Fruit fly (Drosophila melanogaster) whole organism, embryonic: ENCODE results near the gene Spc25.
A peak's percentile ranks its signal among the peaks of the same experiment; 100 is the strongest.

Experiments
- CG10959 ChIP-seq: fragments of 200-800 bp; sonication (Bioruptor generic); IDR thresholded peaks from 2 replicates; pipeline ENCODE4 v1.3.6; 2022; ENCODE audit warnings: missing biosample characterization, missing genetic modification characterization
- CG12942 ChIP-seq: fragments of 200-800 bp; sonication (Bioruptor generic); optimal IDR thresholded peaks from 3 replicates; lab custom pipeline; 2016; ENCODE audit warnings: missing biosample characterization, missing genetic modification characterization
- CG15479 ChIP-seq: fragments of 200-800 bp; sonication (Bioruptor generic); optimal IDR thresholded peaks from 3 replicates; lab custom pipeline; 2019; ENCODE audit warnings: missing biosample characterization, mild to moderate bottlenecking, missing genetic modification characterization, moderate library complexity
- CG16779 ChIP-seq: fragments of 200-800 bp; sonication (Bioruptor generic); IDR thresholded peaks from 2 replicates; pipeline ENCODE4 v1.3.6; 2022; ENCODE audit warnings: missing biosample characterization, missing genetic modification characterization
- CG30403 ChIP-seq: fragments of 200-800 bp; sonication (Bioruptor generic); optimal IDR thresholded peaks from 3 replicates; lab custom pipeline; 2016; ENCODE audit warnings: missing biosample characterization, missing genetic modification characterization
- CG3065 ChIP-seq: fragments of 200-800 bp; sonication (Bioruptor generic); optimal IDR thresholded peaks from 2 replicates; lab custom pipeline; 2016; ENCODE audit warnings: missing biosample characterization, missing genetic modification characterization
- CG31224 ChIP-seq: fragments of 200-800 bp; sonication (Bioruptor generic); IDR thresholded peaks from 2 replicates; pipeline ENCODE4 v1.3.6; 2022; ENCODE audit warnings: missing biosample characterization, missing genetic modification characterization
- CG4854 ChIP-seq: fragments of 200-800 bp; sonication (Bioruptor generic); optimal IDR thresholded peaks from 2 replicates; lab custom pipeline; 2016; ENCODE audit warnings: missing biosample characterization, missing genetic modification characterization, inconsistent platforms
- CG6175 ChIP-seq: fragments of 200-800 bp; sonication (Bioruptor generic); IDR thresholded peaks from 3 replicates; pipeline ENCODE4 v1.3.6; 2022; ENCODE audit warnings: missing biosample characterization, missing genetic modification characterization
- CG6813 ChIP-seq: fragments of 200-800 bp; sonication (Bioruptor generic); optimal IDR thresholded peaks from 2 replicates; lab custom pipeline; 2017; ENCODE audit warnings: missing biosample characterization, missing genetic modification characterization, mild to moderate bottlenecking, moderate library complexity, missing genetic modification reagents
- CG7745 ChIP-seq: fragments of 200-800 bp; sonication (Bioruptor generic); optimal IDR thresholded peaks from 2 replicates; lab custom pipeline; 2018; ENCODE audit warnings: missing biosample characterization, mild to moderate bottlenecking, missing genetic modification characterization, moderate library complexity
- CG8281 ChIP-seq: fragments of 200-800 bp; sonication (Bioruptor generic); optimal IDR thresholded peaks from 2 replicates; lab custom pipeline; 2018; ENCODE audit warnings: missing biosample characterization, mild to moderate bottlenecking, missing genetic modification characterization, moderate library complexity
- D19A ChIP-seq: fragments of 200-800 bp; optimal IDR thresholded peaks from 3 replicates; lab custom pipeline; 2019; ENCODE audit warnings: missing biosample characterization, mild to moderate bottlenecking, missing genetic modification characterization, moderate library complexity
- Dll ChIP-seq: fragments of 200-800 bp; sonication (Bioruptor generic); IDR thresholded peaks from 4 replicates; pipeline ENCODE4 v1.3.6; 2022; ENCODE audit warnings: missing biosample characterization, missing genetic modification characterization; ENCODE audit not compliant: partially characterized antibody
- Dref ChIP-seq: fragments of 200-800 bp; sonication (Bioruptor generic); IDR thresholded peaks from 2 replicates; pipeline ENCODE4 v1.3.6; 2022; ENCODE audit warnings: missing biosample characterization, missing genetic modification characterization
- E2f1 ChIP-seq: fragments of 200-800 bp; sonication (Bioruptor generic); IDR thresholded peaks from 2 replicates; pipeline ENCODE4 v1.3.6; 2022; ENCODE audit warnings: missing biosample characterization, missing genetic modification characterization
- ERR ChIP-seq: fragments of 200-800 bp; sonication (Bioruptor generic); optimal IDR thresholded peaks from 2 replicates; lab custom pipeline; 2016; ENCODE audit warnings: missing biosample characterization, missing genetic modification characterization
- Gsc ChIP-seq: fragments of 200-800 bp; sonication (Bioruptor generic); IDR thresholded peaks from 2 replicates; pipeline ENCODE4 v1.3.6; 2022; ENCODE audit warnings: missing biosample characterization, missing genetic modification characterization
- HmgD ChIP-seq: fragments of 200-800 bp; sonication (Bioruptor generic); optimal IDR thresholded peaks from 3 replicates; lab custom pipeline; 2016; ENCODE audit warnings: missing biosample characterization, missing genetic modification characterization
- Hr3 ChIP-seq: fragments of 200-800 bp; sonication (Bioruptor generic); optimal IDR thresholded peaks from 3 replicates; lab custom pipeline; 2016; ENCODE audit warnings: missing biosample characterization, missing genetic modification characterization
- NK7.1 ChIP-seq: fragments of 200-800 bp; sonication (Bioruptor generic); optimal IDR thresholded peaks from 3 replicates; lab custom pipeline; 2016; ENCODE audit warnings: missing biosample characterization, missing genetic modification characterization
- NfI ChIP-seq: fragments of 200-800 bp; sonication (Bioruptor generic); optimal IDR thresholded peaks from 3 replicates; lab custom pipeline; 2018; ENCODE audit warnings: missing biosample characterization, mild to moderate bottlenecking, missing genetic modification characterization, moderate library complexity
- ase ChIP-seq: fragments of 200-800 bp; sonication (Bioruptor generic); IDR thresholded peaks from 3 replicates; pipeline ENCODE4 v1.3.6; 2022; ENCODE audit warnings: missing biosample characterization, missing genetic modification characterization
- bigmax ChIP-seq: fragments of 200-800 bp; sonication (Bioruptor generic); optimal IDR thresholded peaks from 2 replicates; lab custom pipeline; 2018; ENCODE audit warnings: missing biosample characterization, mild to moderate bottlenecking, missing genetic modification characterization
- chif ChIP-seq, 2 experiments: fragments of 200-800 bp; sonication (Bioruptor generic); optimal IDR thresholded peaks; 3 replicates each; lab custom pipeline; 2016; ENCODE audit warnings: missing biosample characterization in 2 of 2, missing genetic modification characterization in 2 of 2
- chinmo ChIP-seq: fragments of 200-800 bp; sonication (Bioruptor generic); IDR thresholded peaks from 4 replicates; pipeline ENCODE4 v1.3.6; 2022; ENCODE audit warnings: missing biosample characterization, missing genetic modification characterization; ENCODE audit not compliant: partially characterized antibody
- corto ChIP-seq: fragments of 200-800 bp; sonication (Bioruptor generic); optimal IDR thresholded peaks from 2 replicates; lab custom pipeline; 2016; ENCODE audit warnings: missing biosample characterization, mild to moderate bottlenecking, missing genetic modification characterization, moderate library complexity
- cwo ChIP-seq: fragments of 200-800 bp; sonication (Bioruptor generic); optimal IDR thresholded peaks from 3 replicates; lab custom pipeline; 2017; ENCODE audit warnings: missing biosample characterization, missing genetic modification characterization, mild to moderate bottlenecking, moderate library complexity, missing genetic modification reagents
- exex ChIP-seq: fragments of 200-800 bp; sonication (Bioruptor generic); optimal IDR thresholded peaks from 4 replicates; lab custom pipeline; 2018; ENCODE audit warnings: missing biosample characterization, mild to moderate bottlenecking, missing genetic modification characterization, moderate library complexity
- gce ChIP-seq: fragments of 200-800 bp; sonication (Bioruptor generic); IDR thresholded peaks from 3 replicates; pipeline ENCODE4 v1.3.6; 2022; ENCODE audit warnings: missing biosample characterization, missing genetic modification characterization
- h ChIP-seq: fragments of >200 bp; optimal IDR thresholded peaks from 2 replicates; lab custom pipeline; 2017
- inv ChIP-seq: fragments of 200-800 bp; sonication (Bioruptor generic); IDR thresholded peaks from 2 replicates; pipeline ENCODE4 v1.3.6; 2022; ENCODE audit warnings: missing biosample characterization, missing genetic modification characterization; ENCODE audit not compliant: partially characterized antibody
- pan ChIP-seq, 4 experiments: fragments of >200 bp in 3 of 4; fragments of 200-800 bp in 1 of 4; sonication (Bioruptor generic) in 1 of 4; optimal IDR thresholded peaks in 3 of 4; IDR thresholded peaks in 1 of 4; 2 replicates each; pipeline versions ENCODE4 v1.3.6 to Lab custom; 2017 to 2022; ENCODE audit warnings: missing biosample characterization in 2 of 4, missing genetic modification characterization in 2 of 4, mixed read lengths in 1 of 4
- pzg ChIP-seq: fragments of 200-800 bp; sonication (Bioruptor generic); optimal IDR thresholded peaks from 3 replicates; lab custom pipeline; 2018; ENCODE audit warnings: missing biosample characterization, mild to moderate bottlenecking, missing genetic modification characterization, moderate library complexity
- sc ChIP-seq, 3 experiments: fragments of >200 bp in 2 of 3; fragments of 200-800 bp in 1 of 3; sonication (Bioruptor generic) in 1 of 3; optimal IDR thresholded peaks; 2 replicates in 2 of 3; 3 replicates in 1 of 3; lab custom pipeline; 2017; ENCODE audit warnings: mild to moderate bottlenecking in 1 of 3, missing biosample characterization in 1 of 3, missing genetic modification characterization in 1 of 3, missing genetic modification reagents in 1 of 3
- sens ChIP-seq: fragments of 200-800 bp; sonication (Bioruptor generic); peaks from one replicate; lab custom pipeline; 2016; ENCODE audit warnings: missing biosample characterization, missing genetic modification characterization
- seq ChIP-seq: fragments of 200-800 bp; sonication (Bioruptor generic); IDR thresholded peaks from 2 replicates; pipeline ENCODE4 v1.3.6; 2022; ENCODE audit warnings: missing biosample characterization, missing genetic modification characterization
- wek ChIP-seq: fragments of 200-800 bp; sonication (Bioruptor generic); optimal IDR thresholded peaks from 3 replicates; lab custom pipeline; 2018; ENCODE audit warnings: missing biosample characterization, mild to moderate bottlenecking, missing genetic modification characterization, moderate library complexity

Gene Spc25

dm6 chr3R:12960227-12960626 lies 1.3 kb upstream of the Spc25 start (continued):
- TF ChIP-seq CG10959 (0 out of 2 replicates have a peak, but pooled peaks have one; percentile 5), CG12942 (GFP tag; lab: Kevin White, UChicago) (no peak), Gsc (GFP tag; lab: Robert Waterston, UW) (no peak), chinmo (GFP tag; lab: Robert Waterston, UW) (peak; percentile 77; the same call in 1 of the 4 replicates), CG6175 (GFP tag; lab: Robert Waterston, UW) (peak; percentile 65; the same call in 2 of the 3 replicates), CG3065 (GFP tag; lab: Kevin White, UChicago) (no peak), NK7.1 (GFP tag; lab: Kevin White, UChicago) (no peak), Dref (GFP tag; lab: Robert Waterston, UW) (no peak), sens (GFP tag; lab: Kevin White, UChicago) (peak; percentile 18), wek (no peak), NfI (no peak), bigmax (GFP tag; lab: Kevin White, UChicago) (no peak), gce (0 out of 3 replicates have a peak, but pooled peaks have one; percentile 17), CG15479 (GFP tag; lab: Kevin White, UChicago) (no peak), CG6813 (GFP tag; lab: Kevin White, UChicago) (no peak), pzg (GFP tag; lab: Kevin White, UChicago) (no peak), ase (GFP tag; lab: Robert Waterston, UW) (no peak), corto (GFP tag; lab: Kevin White, UChicago) (peak; percentile 18), Dll (GFP tag; lab: Robert Waterston, UW) (no peak), CG8281 (no peak), inv (no peak), sc (optimal IDR thresholded peaks at IDR 0.05; lab: Kevin White, UChicago) (no peak), sc (GFP tag; optimal IDR thresholded peaks at IDR 0.05; lab: Kevin White, UChicago) (no peak), CG31224 (no peak), CG4854 (GFP tag; lab: Kevin White, UChicago) (no peak), D19A (tag; lab: Kevin White, UChicago) (no peak)

dm6 chr3R:12962612-12963011 lies 1.1 kb downstream of the Spc25 start:
- TF ChIP-seq E2f1 (GFP tag; lab: Robert Waterston, UW) = no peak
- TF ChIP-seq seq = no peak
- no peak for TF ChIP-seq HmgD
- TF ChIP-seq CG7745 (tag; lab: Kevin White, UChicago) = no peak
- no peak for TF ChIP-seq CG30403 (GFP tag; lab: Kevin White, UChicago)
- no peak for TF ChIP-seq chinmo (GFP tag; lab: Robert Waterston, UW)
- TF ChIP-seq cwo (GFP tag; lab: Kevin White, UChicago) = peak; percentile 9
- no peak for TF ChIP-seq ERR (GFP tag; lab: Kevin White, UChicago)
- no peak for TF ChIP-seq CG16779 (GFP tag; lab: Robert Waterston, UW)

- TF ChIP-seq Hr3 (GFP tag; lab: Kevin White, UChicago) (no peak), chif (GFP tag; optimal IDR thresholded peaks at IDR 0.05; lab: Kevin White, UChicago) (no peak), CG10959 (no peak)
These were observed 1.9 kb downstream of the Spc25 start, which contains the start of gene Cyp304a1 for dm6 chr3R:12963491-12963890. Gene Cyp304a1 (plus strand): TSS chr3R:12963791.

dm6 chr3R:12964043-12964442 lies 2.5 kb downstream of the Spc25 start:
- no peak for TF ChIP-seq h (lab: Kevin White, UChicago)
- TF ChIP-seq exex (tag; lab: Kevin White, UChicago) = peak; percentile 44
- TF ChIP-seq pan (optimal IDR thresholded peaks at IDR 0.05; lab: Kevin White, UChicago) = no peak
- TF ChIP-seq pan (GFP tag; optimal IDR thresholded peaks at IDR 0.05 in 1 of 2, IDR thresholded peaks at IDR 0.05 in 1 of 2) = no peak
